Worm (Caenorhabditis elegans) whole organism, L3 larva: ENCODE measurements around the gene aakg-2.

Experiments used
- aly-2 ChIP-seq: fragments of 150-350 bp; optimal IDR thresholded peaks from 2 replicates; lab custom pipeline; 2014; ENCODE audit warnings: missing biosample characterization, missing genetic modification characterization
- ama-1 ChIP-seq: fragments of 150-350 bp; optimal IDR thresholded peaks from 2 replicates; lab custom pipeline; 2018
- ceh-16 ChIP-seq: sonication (generic microtip); optimal IDR thresholded peaks from 2 replicates; lab custom pipeline; 2017; ENCODE audit warnings: missing biosample characterization, missing genetic modification characterization
- ceh-28 ChIP-seq: fragments of 150-350 bp; optimal IDR thresholded peaks from 2 replicates; lab custom pipeline; 2014; ENCODE audit warnings: missing biosample characterization, missing genetic modification reagents, missing genetic modification characterization
- ceh-9 ChIP-seq: sonication (generic microtip); optimal IDR thresholded peaks from 2 replicates; lab custom pipeline; 2018; ENCODE audit warnings: missing biosample characterization, missing genetic modification characterization
- daf-12 ChIP-seq: fragments of 150-350 bp; optimal IDR thresholded peaks from 2 replicates; lab custom pipeline; 2014; ENCODE audit warnings: missing biosample characterization, missing genetic modification reagents, missing genetic modification characterization
- egl-5 ChIP-seq: fragments of 150-350 bp; optimal IDR thresholded peaks from 2 replicates; lab custom pipeline; 2017; ENCODE audit warnings: missing biosample characterization, missing genetic modification reagents, missing genetic modification characterization, inconsistent platforms
- elt-1 ChIP-seq: fragments of 150-350 bp; optimal IDR thresholded peaks from 2 replicates; lab custom pipeline; 2014; ENCODE audit warnings: missing biosample characterization, missing genetic modification characterization
- elt-3 ChIP-seq, 3 experiments: fragments of 150-350 bp in 1 of 3; sonication (generic microtip) in 2 of 3; optimal IDR thresholded peaks; 2 replicates in 2 of 3; 4 replicates in 1 of 3; lab custom pipeline; 2014 to 2017; ENCODE audit warnings: missing biosample characterization in 3 of 3, missing genetic modification characterization in 3 of 3
- eor-1 ChIP-seq, 2 experiments: fragments of 150-350 bp; optimal IDR thresholded peaks; 2 replicates each; lab custom pipeline; 2014 to 2018; ENCODE audit warnings: missing biosample characterization in 2 of 2, missing genetic modification characterization in 2 of 2
- fkh-10 ChIP-seq: sonication (generic microtip); optimal IDR thresholded peaks from 2 replicates; lab custom pipeline; 2017; ENCODE audit warnings: missing biosample characterization, missing genetic modification reagents, missing genetic modification characterization
- fkh-2 ChIP-seq: fragments of 150-350 bp; optimal IDR thresholded peaks from 2 replicates; lab custom pipeline; 2014; ENCODE audit warnings: missing biosample characterization, missing genetic modification reagents, missing genetic modification characterization
- fos-1 ChIP-seq: fragments of 150-350 bp; optimal IDR thresholded peaks from 2 replicates; lab custom pipeline; 2014; ENCODE audit warnings: missing biosample characterization, missing genetic modification characterization
- hmg-11 ChIP-seq: sonication (generic microtip); optimal IDR thresholded peaks from 2 replicates; lab custom pipeline; 2016; ENCODE audit warnings: missing genetic modification characterization, missing compliant biosample characterization
- lin-39 ChIP-seq: fragments of 150-350 bp; optimal IDR thresholded peaks from 2 replicates; lab custom pipeline; 2018; ENCODE audit warnings: missing biosample characterization, missing genetic modification reagents, missing genetic modification characterization
- lsy-12 ChIP-seq: sonication (generic microtip); optimal IDR thresholded peaks from 2 replicates; lab custom pipeline; 2016; ENCODE audit warnings: mild to moderate bottlenecking, missing genetic modification characterization, missing compliant biosample characterization
- mdl-1 ChIP-seq: fragments of 150-350 bp; optimal IDR thresholded peaks from 2 replicates; lab custom pipeline; 2014; ENCODE audit warnings: missing biosample characterization, missing genetic modification characterization
- nhr-12 ChIP-seq: fragments of 150-350 bp; optimal IDR thresholded peaks from 2 replicates; lab custom pipeline; 2014; ENCODE audit warnings: missing biosample characterization, missing genetic modification characterization
- nhr-23 ChIP-seq: fragments of 150-350 bp; optimal IDR thresholded peaks from 2 replicates; lab custom pipeline; 2014; ENCODE audit warnings: missing biosample characterization, missing genetic modification reagents, missing genetic modification characterization
- nhr-237 ChIP-seq: fragments of 150-350 bp; optimal IDR thresholded peaks from 2 replicates; lab custom pipeline; 2014; ENCODE audit warnings: missing biosample characterization, missing genetic modification characterization
- nhr-25 ChIP-seq: sonication (generic microtip); optimal IDR thresholded peaks from 2 replicates; lab custom pipeline; 2017; ENCODE audit warnings: missing biosample characterization, missing genetic modification characterization
- nhr-28 ChIP-seq: fragments of 150-350 bp; optimal IDR thresholded peaks from 2 replicates; lab custom pipeline; 2014; ENCODE audit warnings: missing biosample characterization, missing genetic modification characterization
- nhr-43 ChIP-seq: sonication (generic microtip); optimal IDR thresholded peaks from 2 replicates; lab custom pipeline; 2016; ENCODE audit warnings: mild to moderate bottlenecking, missing genetic modification characterization, missing compliant biosample characterization; ENCODE audit not compliant: poor library complexity, severe bottlenecking
- nhr-76 ChIP-seq: fragments of 150-350 bp; sonication (generic microtip); optimal IDR thresholded peaks from 5 replicates; lab custom pipeline; 2014; ENCODE audit warnings: missing biosample characterization, missing genetic modification characterization
- nhr-77 ChIP-seq: fragments of 150-350 bp; optimal IDR thresholded peaks from 2 replicates; lab custom pipeline; 2014; ENCODE audit warnings: missing biosample characterization, missing genetic modification characterization
- pha-4 ChIP-seq: fragments of 150-350 bp; optimal IDR thresholded peaks from 2 replicates; lab custom pipeline; 2014; ENCODE audit warnings: missing biosample characterization, missing genetic modification reagents, missing genetic modification characterization
- sea-2 ChIP-seq: fragments of 150-350 bp; sonication (generic microtip); optimal IDR thresholded peaks from 4 replicates; lab custom pipeline; 2014; ENCODE audit warnings: missing biosample characterization, missing genetic modification reagents, missing genetic modification characterization
- skn-1 ChIP-seq: fragments of 150-350 bp; optimal IDR thresholded peaks from 2 replicates; lab custom pipeline; 2014; ENCODE audit warnings: missing biosample characterization, missing genetic modification characterization
- tbx-2 ChIP-seq: sonication (generic microtip); optimal IDR thresholded peaks from 2 replicates; lab custom pipeline; 2016; ENCODE audit warnings: mild to moderate bottlenecking, missing genetic modification characterization, missing compliant biosample characterization
- unc-39 ChIP-seq: sonication (generic microtip); optimal IDR thresholded peaks from 4 replicates; lab custom pipeline; 2017; ENCODE audit warnings: missing biosample characterization, missing genetic modification characterization
- zag-1 ChIP-seq: fragments of 150-350 bp; optimal IDR thresholded peaks from 2 replicates; lab custom pipeline; 2014; ENCODE audit warnings: missing biosample characterization, missing genetic modification characterization
- ztf-11 ChIP-seq: fragments of 150-350 bp; optimal IDR thresholded peaks from 2 replicates; lab custom pipeline; 2014; ENCODE audit warnings: missing biosample characterization, missing genetic modification characterization
- ztf-4 ChIP-seq: fragments of 150-350 bp; optimal IDR thresholded peaks from 2 replicates; lab custom pipeline; 2014; ENCODE audit warnings: missing biosample characterization, missing genetic modification characterization

Gene aakg-2

DNA sequence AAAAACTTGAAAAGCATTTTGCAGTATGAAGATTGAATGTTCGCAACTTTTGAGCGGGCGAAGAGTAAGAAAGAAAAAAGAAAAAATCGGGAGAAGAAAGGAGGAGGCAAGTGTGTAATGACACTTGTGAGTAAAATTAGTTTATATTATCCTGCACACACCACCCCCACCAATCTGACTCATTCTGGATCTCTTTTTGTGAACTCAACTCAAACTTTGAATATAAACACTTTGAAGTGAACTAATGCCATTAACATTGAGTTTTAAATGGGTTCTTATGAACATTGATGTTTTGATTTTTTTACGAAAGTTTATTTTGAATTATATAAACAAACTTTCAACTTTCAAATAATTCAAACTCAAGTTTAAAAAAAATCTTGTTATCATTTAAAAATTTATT lies 23.9 kb downstream of the aakg-2 start, which contains the start of gene F41G4.8:
Gene F41G4.8 (minus strand): TSS at position 101 of the 400 bp plus-strand sequence.
- no peak for TF ChIP-seq nhr-43 (tag; lab: Kevin White, UChicago)
- TF ChIP-seq ama-1, result no peak
- no peak for TF ChIP-seq nhr-237 (tag; lab: Kevin White, UChicago)
- TF ChIP-seq ceh-9 (tag; lab: Kevin White, UChicago), result no peak
- no peak for TF ChIP-seq mdl-1 (tag; lab: Kevin White, UChicago)
- no peak for TF ChIP-seq lsy-12 (tag; lab: Kevin White, UChicago)
- TF ChIP-seq zag-1, result no peak
- no peak for TF ChIP-seq fos-1 (tag; lab: Kevin White, UChicago)
- no peak for TF ChIP-seq lin-39 (tag; lab: Kevin White, UChicago)
- TF ChIP-seq skn-1 (tag; lab: Kevin White, UChicago), result no peak
- no peak for TF ChIP-seq elt-1 (tag; lab: Kevin White, UChicago)
- TF ChIP-seq egl-5 (tag; lab: Kevin White, UChicago), result no peak
- no peak for TF ChIP-seq pha-4
- TF ChIP-seq fkh-10 (GFP tag; lab: Kevin White, UChicago), result no peak
- no peak for TF ChIP-seq nhr-12 (tag; lab: Kevin White, UChicago)

DNA sequence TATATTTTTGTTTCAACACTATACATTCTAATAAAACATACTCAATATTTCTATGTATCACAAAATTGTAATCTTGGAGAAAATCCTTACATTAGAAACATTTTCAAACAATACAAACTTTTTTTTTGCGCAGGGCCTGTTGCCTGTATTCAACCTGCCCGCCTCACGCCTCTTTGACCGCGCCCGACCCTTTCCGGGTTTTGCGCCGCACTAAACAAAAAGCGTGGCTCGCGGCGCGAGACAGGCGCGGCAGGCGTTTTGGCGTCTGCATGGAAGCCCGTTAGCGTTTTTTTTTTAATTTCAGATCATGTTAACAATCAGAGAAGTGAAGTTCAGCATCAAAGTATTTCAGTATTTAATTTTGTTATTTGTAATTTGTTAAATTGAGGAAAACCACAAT lies 25.9 kb downstream of the aakg-2 start:
- TF ChIP-seq nhr-25 (tag; lab: Kevin White, UChicago) (no peak), lin-39 (tag; lab: Kevin White, UChicago) (no peak), nhr-76 (tag; lab: Kevin White, UChicago) (no peak), nhr-12 (tag; lab: Kevin White, UChicago) (no peak), ceh-16 (tag; lab: Kevin White, UChicago) (no peak), daf-12 (tag; lab: Kevin White, UChicago) (no peak), ztf-4 (tag; lab: Kevin White, UChicago) (no peak), ztf-11 (tag; lab: Kevin White, UChicago) (no peak), hmg-11 (tag; lab: Kevin White, UChicago) (no peak), nhr-43 (tag; lab: Kevin White, UChicago) (no peak), tbx-2 (no peak), ceh-28 (tag; lab: Kevin White, UChicago) (no peak), ceh-9 (tag; lab: Kevin White, UChicago) (no peak), nhr-23 (tag; lab: Kevin White, UChicago) (no peak), aly-2 (tag; lab: Kevin White, UChicago) (no peak), fkh-2 (tag; lab: Kevin White, UChicago) (no peak), nhr-77 (tag; lab: Kevin White, UChicago) (no peak), fkh-10 (GFP tag; lab: Kevin White, UChicago) (no peak), sea-2 (no peak)
- TF ChIP-seq, all 47 proteins: peak for 0

DNA sequence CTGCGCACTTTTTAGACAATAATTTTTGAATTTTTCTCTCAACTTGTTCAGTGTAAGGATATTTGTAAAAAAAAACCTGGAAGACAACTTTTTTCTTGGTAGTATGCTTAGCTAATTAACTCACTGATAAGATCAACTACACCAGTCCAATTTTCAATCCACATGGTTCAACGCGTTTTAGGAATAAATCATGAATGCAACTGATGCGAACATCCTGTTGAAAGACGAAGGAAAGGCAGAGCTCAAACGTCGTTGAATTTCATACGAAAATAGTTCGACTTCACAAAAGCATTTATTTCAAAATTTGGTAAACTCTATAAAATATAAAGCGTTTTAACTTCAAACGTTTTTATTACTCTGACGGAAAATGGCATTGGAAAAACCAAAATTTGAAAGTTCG lies 28.1 kb downstream of the aakg-2 start, which contains the start of gene dyla-1:
Gene dyla-1 (plus strand): TSS at position 301 of the 400 bp plus-strand sequence.
- TF ChIP-seq daf-12 (tag; lab: Kevin White, UChicago), result no peak
- no peak for TF ChIP-seq ztf-11 (tag; lab: Kevin White, UChicago)
- TF ChIP-seq nhr-25 (tag; lab: Kevin White, UChicago), result no peak
- TF ChIP-seq ama-1, result no peak
- TF ChIP-seq aly-2 (tag; lab: Kevin White, UChicago), result no peak
- no peak for TF ChIP-seq fkh-2 (tag; lab: Kevin White, UChicago)

DNA sequence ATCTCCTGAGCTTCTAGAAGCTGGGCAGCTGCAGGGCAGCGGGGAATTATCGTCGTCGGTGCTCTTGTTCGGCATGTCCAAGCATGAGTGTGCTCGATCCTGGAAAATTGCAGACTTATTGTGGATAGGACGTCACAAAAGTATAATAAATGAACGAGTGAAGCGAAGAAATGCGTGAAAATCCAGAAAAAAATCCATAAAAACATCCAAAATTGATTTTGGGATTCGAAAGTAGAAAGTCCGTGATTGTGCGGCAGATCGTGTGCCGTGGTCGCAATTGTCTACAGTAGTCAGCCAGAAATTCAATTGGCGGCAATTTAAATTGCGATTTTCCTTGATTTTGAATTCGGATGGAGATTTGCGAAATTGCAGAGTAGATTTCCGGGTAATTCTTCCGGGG lies 32.5 kb downstream of the aakg-2 start, which contains the start of gene F41G4.7:
Gene F41G4.7 (minus strand): TSS at position 101 of the 400 bp plus-strand sequence.
- TF ChIP-seq ceh-28 (tag; lab: Kevin White, UChicago), result no peak
- no peak for TF ChIP-seq ztf-4 (tag; lab: Kevin White, UChicago)
- no peak for TF ChIP-seq elt-3 (tag; optimal IDR thresholded peaks at IDR 0.05; lab: Kevin White, UChicago)
- no peak for TF ChIP-seq lin-39 (tag; lab: Kevin White, UChicago)
- no peak for TF ChIP-seq unc-39 (tag; lab: Kevin White, UChicago)
- TF ChIP-seq nhr-28 (tag; lab: Kevin White, UChicago), result no peak
- TF ChIP-seq nhr-237 (tag; lab: Kevin White, UChicago), result no peak
- no peak for TF ChIP-seq eor-1 (tag; optimal IDR thresholded peaks at IDR 0.05; lab: Kevin White, UChicago)
- TF ChIP-seq fos-1 (tag; lab: Kevin White, UChicago), result no peak
- TF ChIP-seq nhr-77 (tag; lab: Kevin White, UChicago), result no peak
- TF ChIP-seq fkh-10 (GFP tag; lab: Kevin White, UChicago), result no peak
- no peak for TF ChIP-seq hmg-11 (tag; lab: Kevin White, UChicago)
